Fruit fly (Drosophila melanogaster) whole organism, pupa: ENCODE results near the gene Arl1.

Experiments
- CG13204 ChIP-seq: fragments of 200-800 bp; sonication (Bioruptor generic); optimal IDR thresholded peaks from 2 replicates; lab custom pipeline; 2018; ENCODE audit warnings: missing biosample characterization, mild to moderate bottlenecking, missing genetic modification characterization, moderate library complexity
- CG15710 ChIP-seq: fragments of 200-800 bp; sonication (Bioruptor generic); optimal IDR thresholded peaks from 2 replicates; lab custom pipeline; 2018; ENCODE audit warnings: missing biosample characterization, mild to moderate bottlenecking, missing genetic modification characterization, moderate library complexity
- CG32121 ChIP-seq: fragments of 200-800 bp; sonication (Bioruptor generic); IDR thresholded peaks from 2 replicates; pipeline ENCODE4 v1.3.6; 2022; ENCODE audit warnings: missing biosample characterization, missing genetic modification characterization
- CG34367 ChIP-seq: fragments of 200-800 bp; sonication (Bioruptor generic); optimal IDR thresholded peaks from 2 replicates; lab custom pipeline; 2018; ENCODE audit warnings: missing biosample characterization, mild to moderate bottlenecking, missing genetic modification characterization
- CG8159 ChIP-seq: fragments of 200-800 bp; sonication (Bioruptor generic); optimal IDR thresholded peaks from 3 replicates; lab custom pipeline; 2018; ENCODE audit warnings: missing biosample characterization, mild to moderate bottlenecking, missing genetic modification characterization, moderate library complexity
- CG9948 ChIP-seq: fragments of 200-800 bp; sonication (Bioruptor generic); optimal IDR thresholded peaks from 2 replicates; lab custom pipeline; 2018; ENCODE audit warnings: missing biosample characterization, mild to moderate bottlenecking, missing genetic modification characterization, moderate library complexity
- D1 ChIP-seq: fragments of 200-800 bp; sonication (Bioruptor generic); optimal IDR thresholded peaks from 2 replicates; lab custom pipeline; 2018; ENCODE audit warnings: missing biosample characterization, mild to moderate bottlenecking, missing genetic modification characterization, moderate library complexity
- EcR ChIP-seq: fragments of 200-800 bp; sonication (Bioruptor generic); optimal IDR thresholded peaks from 3 replicates; lab custom pipeline; 2019; ENCODE audit warnings: missing biosample characterization, missing genetic modification characterization, mild to moderate bottlenecking, moderate library complexity, missing genetic modification reagents
- Pif1A ChIP-seq: fragments of 200-800 bp; sonication (Bioruptor generic); optimal IDR thresholded peaks from 3 replicates; lab custom pipeline; 2016; ENCODE audit warnings: missing biosample characterization, missing genetic modification characterization
- Snoo ChIP-seq: fragments of 200-800 bp; sonication (Bioruptor generic); optimal IDR thresholded peaks from 3 replicates; lab custom pipeline; 2017; ENCODE audit warnings: missing biosample characterization, mild to moderate bottlenecking, missing genetic modification characterization, inconsistent platforms
- gl ChIP-seq: fragments of 200-800 bp; sonication (Bioruptor generic); optimal IDR thresholded peaks from 2 replicates; lab custom pipeline; 2018; ENCODE audit warnings: missing biosample characterization, mild to moderate bottlenecking, missing genetic modification characterization
- rn ChIP-seq: fragments of 200-800 bp; sonication (Bioruptor generic); IDR thresholded peaks from 2 replicates; pipeline ENCODE4 v1.3.6; 2022; ENCODE audit warnings: missing biosample characterization, missing genetic modification characterization

dm6 chr3L:15976758-15977157, 6.2 kb upstream of the Arl1 start, which contains the start of gene CG17029:
- TF ChIP-seq CG9948 (tag; lab: Kevin White, UChicago), result no peak
- no peak for TF ChIP-seq Snoo (tag; lab: Kevin White, UChicago)
- no peak for TF ChIP-seq EcR (GFP tag; lab: Kevin White, UChicago)
- TF ChIP-seq gl (tag; lab: Kevin White, UChicago), result no peak
- TF ChIP-seq CG34367 (tag; lab: Kevin White, UChicago), result no peak
- TF ChIP-seq rn (GFP tag; lab: Robert Waterston, UW), result peak; percentile 3; the same call in 1 of the 2 replicates
- no peak for TF ChIP-seq CG13204 (GFP tag; lab: Kevin White, UChicago)
- no peak for TF ChIP-seq CG32121
- TF ChIP-seq CG8159 (tag; lab: Kevin White, UChicago), result no peak
- TF ChIP-seq CG15710, result no peak
- no peak for TF ChIP-seq D1 (tag; lab: Kevin White, UChicago)
- TF ChIP-seq Pif1A (GFP tag; lab: Kevin White, UChicago), result no peak
